Fruit fly (Drosophila melanogaster) whole organism, embryonic: ENCODE results near the gene Jhbp3.

Experiments used
- Bteb2 ChIP-seq: fragments of 200-800 bp; sonication (Bioruptor generic); optimal IDR thresholded peaks from 2 replicates; lab custom pipeline; 2016; ENCODE audit warnings: missing biosample characterization, missing genetic modification characterization
- CG10274 ChIP-seq: fragments of 200-800 bp; sonication (Bioruptor generic); optimal IDR thresholded peaks from 3 replicates; lab custom pipeline; 2017; ENCODE audit warnings: missing biosample characterization, mild to moderate bottlenecking, missing genetic modification characterization
- CG10654 ChIP-seq: fragments of 200-800 bp; sonication (Bioruptor generic); optimal IDR thresholded peaks from 2 replicates; lab custom pipeline; 2016; ENCODE audit warnings: missing biosample characterization, missing genetic modification characterization
- CG11247 ChIP-seq: fragments of 200-800 bp; sonication (Bioruptor generic); IDR thresholded peaks from 2 replicates; pipeline ENCODE4 v1.3.6; 2022; ENCODE audit warnings: missing biosample characterization, missing genetic modification characterization
- CG11456 ChIP-seq: fragments of 200-800 bp; sonication (Bioruptor generic); IDR thresholded peaks from 3 replicates; pipeline ENCODE4 v1.3.6; 2022; ENCODE audit warnings: missing biosample characterization, missing genetic modification characterization
- CG12071 ChIP-seq: fragments of 200-800 bp; sonication (Bioruptor generic); optimal IDR thresholded peaks from 3 replicates; lab custom pipeline; 2018; ENCODE audit warnings: missing biosample characterization, mild to moderate bottlenecking, missing genetic modification characterization
- CG14965 ChIP-seq: fragments of 200-800 bp; sonication (Bioruptor generic); optimal IDR thresholded peaks from 2 replicates; lab custom pipeline; 2016; ENCODE audit warnings: missing biosample characterization, missing genetic modification characterization, borderline replicate concordance
- CG15514 ChIP-seq: fragments of 200-800 bp; sonication (Bioruptor generic); optimal IDR thresholded peaks from 3 replicates; lab custom pipeline; 2017; ENCODE audit warnings: missing biosample characterization, missing genetic modification characterization, mild to moderate bottlenecking, moderate library complexity, missing genetic modification reagents
- CG15601 ChIP-seq: fragments of 200-800 bp; sonication (Bioruptor generic); optimal IDR thresholded peaks from 3 replicates; lab custom pipeline; 2019; ENCODE audit warnings: missing biosample characterization, mild to moderate bottlenecking, missing genetic modification characterization, moderate library complexity
- CG1792 ChIP-seq: fragments of 200-800 bp; sonication (Bioruptor generic); optimal IDR thresholded peaks from 2 replicates; lab custom pipeline; 2016; ENCODE audit warnings: missing biosample characterization, missing genetic modification characterization
- CG18619 ChIP-seq: fragments of 200-800 bp; sonication (Bioruptor generic); optimal IDR thresholded peaks from 3 replicates; lab custom pipeline; 2017; ENCODE audit warnings: missing biosample characterization, mild to moderate bottlenecking, missing genetic modification characterization
- CG3163 ChIP-seq: fragments of 200-800 bp; sonication (Bioruptor generic); optimal IDR thresholded peaks from 3 replicates; lab custom pipeline; 2016; ENCODE audit warnings: missing biosample characterization, missing genetic modification characterization
- CG3847 ChIP-seq: fragments of 200-800 bp; sonication (Bioruptor generic); IDR thresholded peaks from 2 replicates; pipeline ENCODE4 v1.3.6; 2022; ENCODE audit warnings: missing biosample characterization, missing genetic modification characterization
- CG42726 ChIP-seq: fragments of 200-800 bp; sonication (Bioruptor generic); IDR thresholded peaks from 2 replicates; pipeline ENCODE4 v1.3.6; 2022; ENCODE audit warnings: missing biosample characterization, missing genetic modification characterization; ENCODE audit not compliant: partially characterized antibody
- CG7745 ChIP-seq: fragments of 200-800 bp; sonication (Bioruptor generic); optimal IDR thresholded peaks from 2 replicates; lab custom pipeline; 2018; ENCODE audit warnings: missing biosample characterization, mild to moderate bottlenecking, missing genetic modification characterization, moderate library complexity
- CG9437 ChIP-seq: fragments of 200-800 bp; sonication (Bioruptor generic); optimal IDR thresholded peaks from 2 replicates; lab custom pipeline; 2018; ENCODE audit warnings: missing biosample characterization, mild to moderate bottlenecking, missing genetic modification characterization
- Dad ChIP-seq: fragments of 200-800 bp; sonication (Bioruptor generic); optimal IDR thresholded peaks from 3 replicates; lab custom pipeline; 2016; ENCODE audit warnings: missing biosample characterization, missing genetic modification characterization
- Deaf1 ChIP-seq: fragments of 200-800 bp; optimal IDR thresholded peaks from 3 replicates; lab custom pipeline; 2019; ENCODE audit warnings: missing biosample characterization, mild to moderate bottlenecking, missing genetic modification characterization, moderate library complexity
- Ets65A ChIP-seq: fragments of 200-800 bp; sonication (Bioruptor generic); peaks from one replicate; lab custom pipeline; 2016; ENCODE audit warnings: missing biosample characterization, missing genetic modification characterization
- Fer3 ChIP-seq: fragments of 200-800 bp; sonication (Bioruptor generic); optimal IDR thresholded peaks from 2 replicates; lab custom pipeline; 2018; ENCODE audit warnings: missing biosample characterization, mild to moderate bottlenecking, missing genetic modification characterization, moderate library complexity
- GATAe ChIP-seq: fragments of 200-800 bp; sonication (Bioruptor generic); conservative IDR thresholded peaks from 2 replicates; pipeline ENCODE4 v1.3.6; 2022; ENCODE audit warnings: missing biosample characterization, missing genetic modification characterization
- Gug ChIP-seq: fragments of 200-800 bp; sonication (Bioruptor generic); IDR thresholded peaks from 4 replicates; pipeline ENCODE4 v1.3.6; 2022; ENCODE audit warnings: missing biosample characterization, missing genetic modification characterization
- HLH4C ChIP-seq: fragments of 200-800 bp; sonication (Bioruptor generic); IDR thresholded peaks from 3 replicates; pipeline ENCODE4 v1.3.6; 2022; ENCODE audit warnings: missing biosample characterization, missing genetic modification characterization; ENCODE audit not compliant: partially characterized antibody
- Lhr ChIP-seq: fragments of 200-800 bp; sonication (Bioruptor generic); optimal IDR thresholded peaks from 3 replicates; lab custom pipeline; 2017; ENCODE audit warnings: mild to moderate bottlenecking, missing biosample characterization, missing genetic modification reagents, missing genetic modification characterization
- MESR4 ChIP-seq: fragments of 200-800 bp; sonication (Bioruptor generic); optimal IDR thresholded peaks from 2 replicates; lab custom pipeline; 2018; ENCODE audit warnings: missing biosample characterization, mild to moderate bottlenecking, missing genetic modification characterization, moderate library complexity
- Max ChIP-seq: fragments of 200-800 bp; sonication (Bioruptor generic); optimal IDR thresholded peaks from 2 replicates; lab custom pipeline; 2016; ENCODE audit warnings: missing biosample characterization, mild to moderate bottlenecking, missing genetic modification characterization
- Mrtf ChIP-seq: fragments of 200-800 bp; sonication (Bioruptor generic); IDR thresholded peaks from 3 replicates; pipeline ENCODE4 v1.3.6; 2022; ENCODE audit warnings: missing biosample characterization, missing genetic modification characterization
- Pdp1 ChIP-seq, 2 experiments: fragments of 200-800 bp; sonication (Bioruptor generic); optimal IDR thresholded peaks; 3 replicates each; lab custom pipeline; 2016; ENCODE audit warnings: missing biosample characterization in 2 of 2, missing genetic modification characterization in 2 of 2, mild to moderate bottlenecking in 1 of 2, moderate library complexity in 1 of 2
- Ptx1 ChIP-seq: fragments of 200-800 bp; sonication (Bioruptor generic); IDR thresholded peaks from 2 replicates; pipeline ENCODE4 v1.3.6; 2022; ENCODE audit warnings: missing biosample characterization, missing genetic modification characterization
- Sox100B ChIP-seq: fragments of 200-800 bp; sonication (Bioruptor generic); optimal IDR thresholded peaks from 3 replicates; lab custom pipeline; 2018; ENCODE audit warnings: missing biosample characterization, mild to moderate bottlenecking, missing genetic modification characterization
- ase ChIP-seq: fragments of 200-800 bp; sonication (Bioruptor generic); IDR thresholded peaks from 3 replicates; pipeline ENCODE4 v1.3.6; 2022; ENCODE audit warnings: missing biosample characterization, missing genetic modification characterization
- bab2 ChIP-seq: fragments of 200-800 bp; sonication (Bioruptor generic); optimal IDR thresholded peaks from 2 replicates; lab custom pipeline; 2016; ENCODE audit warnings: missing biosample characterization, missing genetic modification characterization
- bigmax ChIP-seq: fragments of 200-800 bp; sonication (Bioruptor generic); optimal IDR thresholded peaks from 2 replicates; lab custom pipeline; 2018; ENCODE audit warnings: missing biosample characterization, mild to moderate bottlenecking, missing genetic modification characterization
- br ChIP-seq: fragments of >200 bp; optimal IDR thresholded peaks from 2 replicates; lab custom pipeline; 2017
- cas ChIP-seq: fragments of 200-800 bp; sonication (Bioruptor generic); IDR thresholded peaks from 2 replicates; pipeline ENCODE4 v1.3.6; 2022; ENCODE audit warnings: missing biosample characterization, missing genetic modification characterization
- chinmo ChIP-seq: fragments of 200-800 bp; sonication (Bioruptor generic); IDR thresholded peaks from 4 replicates; pipeline ENCODE4 v1.3.6; 2022; ENCODE audit warnings: missing biosample characterization, missing genetic modification characterization; ENCODE audit not compliant: partially characterized antibody
- crp ChIP-seq, 2 experiments: fragments of 200-800 bp; sonication (Bioruptor generic); optimal IDR thresholded peaks; 2 replicates in 1 of 2; 3 replicates in 1 of 2; lab custom pipeline; 2017; ENCODE audit warnings: missing biosample characterization in 2 of 2, missing genetic modification characterization in 2 of 2, mild to moderate bottlenecking in 1 of 2, moderate library complexity in 1 of 2
- cwo ChIP-seq: fragments of 200-800 bp; sonication (Bioruptor generic); optimal IDR thresholded peaks from 3 replicates; lab custom pipeline; 2017; ENCODE audit warnings: missing biosample characterization, missing genetic modification characterization, mild to moderate bottlenecking, moderate library complexity, missing genetic modification reagents
- dysf ChIP-seq: fragments of 200-800 bp; sonication (Bioruptor generic); IDR thresholded peaks from 3 replicates; pipeline ENCODE4 v1.3.6; 2022; ENCODE audit warnings: missing biosample characterization, missing genetic modification characterization
- ewg ChIP-seq: fragments of 200-800 bp; sonication (Bioruptor generic); optimal IDR thresholded peaks from 3 replicates; lab custom pipeline; 2017; ENCODE audit warnings: mild to moderate bottlenecking, missing biosample characterization, missing genetic modification reagents, missing genetic modification characterization
- fd64A ChIP-seq: fragments of 200-800 bp; sonication (Bioruptor generic); optimal IDR thresholded peaks from 3 replicates; lab custom pipeline; 2018; ENCODE audit warnings: missing biosample characterization, mild to moderate bottlenecking, missing genetic modification characterization
- gce ChIP-seq: fragments of 200-800 bp; sonication (Bioruptor generic); IDR thresholded peaks from 3 replicates; pipeline ENCODE4 v1.3.6; 2022; ENCODE audit warnings: missing biosample characterization, missing genetic modification characterization
- gfzf ChIP-seq: fragments of 200-800 bp; sonication (Bioruptor generic); optimal IDR thresholded peaks from 2 replicates; lab custom pipeline; 2016; ENCODE audit warnings: missing biosample characterization, mild to moderate bottlenecking, missing genetic modification characterization, moderate library complexity
- grn ChIP-seq: fragments of 200-800 bp; sonication (Bioruptor generic); optimal IDR thresholded peaks from 3 replicates; lab custom pipeline; 2017; ENCODE audit warnings: missing biosample characterization, missing genetic modification characterization
- gro ChIP-seq: fragments of 200-800 bp; sonication (Bioruptor generic); optimal IDR thresholded peaks from 2 replicates; lab custom pipeline; 2016; ENCODE audit warnings: missing biosample characterization, missing genetic modification characterization
- her ChIP-seq: fragments of 200-800 bp; sonication (Bioruptor generic); optimal IDR thresholded peaks from 2 replicates; lab custom pipeline; 2016; ENCODE audit warnings: missing biosample characterization, missing genetic modification characterization
- ind ChIP-seq: fragments of 200-800 bp; sonication (Bioruptor generic); optimal IDR thresholded peaks from 3 replicates; lab custom pipeline; 2016; ENCODE audit warnings: missing biosample characterization, missing genetic modification characterization
- lab ChIP-seq: fragments of 200-800 bp; sonication (Bioruptor generic); optimal IDR thresholded peaks from 3 replicates; lab custom pipeline; 2017; ENCODE audit warnings: missing biosample characterization, missing genetic modification characterization, mild to moderate bottlenecking, moderate library complexity, missing genetic modification reagents
- otp ChIP-seq: fragments of 200-800 bp; sonication (Bioruptor generic); IDR thresholded peaks from 3 replicates; pipeline ENCODE4, ENCODE4 v1.3.6; 2022; ENCODE audit warnings: missing biosample characterization, missing genetic modification characterization
- pzg ChIP-seq: fragments of 200-800 bp; sonication (Bioruptor generic); optimal IDR thresholded peaks from 3 replicates; lab custom pipeline; 2018; ENCODE audit warnings: missing biosample characterization, mild to moderate bottlenecking, missing genetic modification characterization, moderate library complexity
- unc-4 ChIP-seq: fragments of 200-800 bp; sonication (Bioruptor generic); IDR thresholded peaks from 2 replicates; pipeline ENCODE4 v1.3.6; 2022; ENCODE audit warnings: missing biosample characterization, missing genetic modification characterization; ENCODE audit not compliant: partially characterized antibody

Gene Jhbp3

dm6 chr3R:4910839-4911341 is 44.2 kb downstream of the Jhbp3 start (continued):
- TF ChIP-seq CG42726: no peak
- TF ChIP-seq Sox100B (GFP tag; lab: Kevin White, UChicago): no peak
- peak; percentile 13 for TF ChIP-seq cwo (GFP tag; lab: Kevin White, UChicago)
- TF ChIP-seq ind (GFP tag; lab: Kevin White, UChicago): no peak
- TF ChIP-seq CG7745 (tag; lab: Kevin White, UChicago): no peak
- no peak for TF ChIP-seq bab2
- peak; percentile 4 for TF ChIP-seq her (GFP tag; lab: Kevin White, UChicago)
- no peak for TF ChIP-seq HLH4C (GFP tag; lab: Robert Waterston, UW)
- no peak for TF ChIP-seq fd64A (GFP tag; lab: Kevin White, UChicago)
- TF ChIP-seq CG11247 (GFP tag; lab: Robert Waterston, UW): no peak
- no peak for TF ChIP-seq gro (GFP tag; lab: Kevin White, UChicago)
- 0 out of 3 replicates have a peak, but pooled peaks have one; percentile 48 for TF ChIP-seq CG11456 (GFP tag; lab: Robert Waterston, UW)
- peak; percentile 90 for TF ChIP-seq Deaf1 (tag; lab: Kevin White, UChicago)
- no peak for TF ChIP-seq GATAe
- no peak for TF ChIP-seq Bteb2
- TF ChIP-seq Ets65A (GFP tag; lab: Kevin White, UChicago): no peak
- no peak for TF ChIP-seq Dad (GFP tag; lab: Kevin White, UChicago)
- no peak for TF ChIP-seq CG15514 (GFP tag; lab: Kevin White, UChicago)
- no peak for TF ChIP-seq CG3847
- TF ChIP-seq CG10654: no peak
- no peak for TF ChIP-seq grn (GFP tag; lab: Kevin White, UChicago)
- no peak for TF ChIP-seq br (lab: Kevin White, UChicago)
- TF ChIP-seq pzg (GFP tag; lab: Kevin White, UChicago): no peak
- no peak for TF ChIP-seq gce
- TF ChIP-seq Max (GFP tag; lab: Kevin White, UChicago): no peak
- no peak for TF ChIP-seq CG3163 (GFP tag; lab: Kevin White, UChicago)
- no peak for TF ChIP-seq Mrtf
- no peak for TF ChIP-seq Gug (GFP tag; lab: Robert Waterston, UW)
- no peak for TF ChIP-seq MESR4 (GFP tag; lab: Kevin White, UChicago)
- TF ChIP-seq Pdp1 (GFP tag; optimal IDR thresholded peaks at IDR 0.05; lab: Kevin White, UChicago): no peak
- TF ChIP-seq unc-4 (GFP tag; lab: Robert Waterston, UW): no peak
- peak; percentile 24 for TF ChIP-seq ewg (GFP tag; lab: Kevin White, UChicago)
- TF ChIP-seq otp (GFP tag; lab: Robert Waterston, UW): 0 out of 3 replicates have a peak, but pooled peaks have one; percentile 29
- no peak for TF ChIP-seq crp (GFP tag; optimal IDR thresholded peaks at IDR 0.05; lab: Kevin White, UChicago)
- no peak for TF ChIP-seq Ptx1 (GFP tag; lab: Robert Waterston, UW)
- TF ChIP-seq CG12071 (GFP tag; lab: Kevin White, UChicago): no peak
- TF ChIP-seq ase (GFP tag; lab: Robert Waterston, UW): no peak
- TF ChIP-seq cas (GFP tag; lab: Robert Waterston, UW): no peak
- TF ChIP-seq CG14965 (GFP tag; lab: Kevin White, UChicago): no peak
- no peak for TF ChIP-seq Fer3 (tag; lab: Kevin White, UChicago)
- no peak for TF ChIP-seq gfzf (GFP tag; lab: Kevin White, UChicago)
- peak; percentile 70; the same call in 1 of the 4 replicates for TF ChIP-seq chinmo
- TF ChIP-seq CG9437 (GFP tag; lab: Kevin White, UChicago): no peak
- no peak for TF ChIP-seq CG1792 (GFP tag; lab: Kevin White, UChicago)
- no peak for TF ChIP-seq CG10274 (GFP tag; lab: Kevin White, UChicago)
- no peak for TF ChIP-seq Lhr (GFP tag; lab: Kevin White, UChicago)
- no peak for TF ChIP-seq CG15601 (tag; lab: Kevin White, UChicago)
- TF ChIP-seq dysf (GFP tag; lab: Robert Waterston, UW): no peak
- no peak for TF ChIP-seq CG18619 (GFP tag; lab: Kevin White, UChicago)
- peak; percentile 32 for TF ChIP-seq lab
- no peak for TF ChIP-seq bigmax (GFP tag; lab: Kevin White, UChicago)
